Worm (Caenorhabditis elegans) whole organism, young adult: ENCODE data around the gene ttr-42.

ENCODE experiments used
- F10E7.11 ChIP-seq: sonication (generic microtip); optimal IDR thresholded peaks from 2 replicates; lab custom pipeline; 2017; ENCODE audit warnings: mild to moderate bottlenecking, missing genetic modification characterization, moderate library complexity, missing compliant biosample characterization
- F39B2.1 ChIP-seq: fragments of 200-800 bp; sonication (Bioruptor generic); IDR thresholded peaks from 2 replicates; pipeline ENCODE4 v1.3.6; 2022; ENCODE audit warnings: missing genetic modification reagents, missing genetic modification characterization, missing compliant biosample characterization
- F52B5.7 ChIP-seq: sonication (generic microtip); optimal IDR thresholded peaks from 2 replicates; lab custom pipeline; 2016; ENCODE audit warnings: mild to moderate bottlenecking, missing genetic modification characterization, missing compliant biosample characterization
- K12H6.12 ChIP-seq: fragments of 200-800 bp; sonication (Bioruptor generic); optimal IDR thresholded peaks from 2 replicates; lab custom pipeline; 2018; ENCODE audit warnings: mild to moderate bottlenecking, missing genetic modification characterization, missing compliant biosample characterization
- Y79H2A.3 ChIP-seq: fragments of 200-800 bp; sonication (Bioruptor generic); conservative IDR thresholded peaks from 2 replicates; pipeline ENCODE4 v1.3.6; 2022; ENCODE audit warnings: missing genetic modification reagents, missing genetic modification characterization, missing compliant biosample characterization
- ama-1 ChIP-seq, 3 experiments: fragments of 150-350 bp in 1 of 3; sonication (generic microtip) in 2 of 3; optimal IDR thresholded peaks; 2 replicates each; lab custom pipeline; 2014 to 2018; ENCODE audit warnings: missing biosample characterization in 2 of 3, missing genetic modification characterization in 2 of 3, missing genetic modification reagents in 2 of 3
- aptf-3 ChIP-seq: fragments of 200-800 bp; sonication (Bioruptor generic); IDR thresholded peaks from 2 replicates; pipeline ENCODE4 v1.3.6; 2022; ENCODE audit warnings: missing genetic modification characterization, missing compliant biosample characterization
- dpl-1 ChIP-seq: fragments of 150-350 bp; optimal IDR thresholded peaks from 2 replicates; lab custom pipeline; 2014; ENCODE audit warnings: missing biosample characterization, missing genetic modification reagents, missing genetic modification characterization
- ets-4 ChIP-seq: fragments of 200-800 bp; sonication (Bioruptor generic); optimal IDR thresholded peaks from 2 replicates; lab custom pipeline; 2018; ENCODE audit warnings: mild to moderate bottlenecking, missing genetic modification characterization, missing compliant biosample characterization
- pha-4 ChIP-seq: fragments of 150-350 bp; sonication (generic microtip); optimal IDR thresholded peaks from 2 replicates; lab custom pipeline; 2014; ENCODE audit warnings: missing biosample characterization, missing genetic modification reagents, missing genetic modification characterization
- rpc-1 ChIP-seq, 2 experiments: fragments of 150-350 bp in 1 of 2; sonication (generic microtip) in 1 of 2; optimal IDR thresholded peaks; 2 replicates each; lab custom pipeline; 2014 to 2018; ENCODE audit warnings: missing biosample characterization in 1 of 2, missing genetic modification characterization in 1 of 2, missing genetic modification reagents in 1 of 2, missing genotype in 1 of 2
- tbx-9 ChIP-seq: sonication (generic microtip); optimal IDR thresholded peaks from 2 replicates; lab custom pipeline; 2016; ENCODE audit warnings: borderline replicate concordance, missing genetic modification characterization, inconsistent platforms, missing compliant biosample characterization
- unc-130 ChIP-seq: sonication (generic microtip); optimal IDR thresholded peaks from 2 replicates; lab custom pipeline; 2016; ENCODE audit warnings: missing genetic modification reagents, missing genetic modification characterization, missing compliant biosample characterization
- ztf-3 ChIP-seq: fragments of 200-800 bp; sonication (Bioruptor generic); optimal IDR thresholded peaks from 2 replicates; lab custom pipeline; 2018; ENCODE audit warnings: mild to moderate bottlenecking, missing genetic modification characterization, missing compliant biosample characterization

DNA sequence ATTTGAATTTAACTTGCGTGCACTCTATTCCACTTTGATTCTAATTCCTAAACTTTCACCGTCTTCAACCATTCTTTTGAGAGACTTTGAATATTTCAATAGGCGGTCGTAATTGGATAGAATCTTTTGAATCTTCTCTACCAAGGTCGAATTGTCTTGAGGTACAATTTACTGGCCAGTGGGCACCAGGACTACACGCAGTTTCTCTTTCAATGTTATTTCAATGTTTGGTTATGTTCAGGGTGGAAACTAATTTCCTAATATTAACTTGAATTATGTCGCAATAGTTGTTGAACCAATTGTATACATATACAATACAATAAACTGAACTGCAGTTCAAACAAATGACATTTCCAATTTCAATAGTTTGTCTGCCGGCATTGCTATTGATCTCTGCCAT, 10.5 kb downstream of the ttr-42 start:
- no peak for TF ChIP-seq F39B2.1 (GFP tag; lab: Robert Waterston, UW)
- no peak for TF ChIP-seq tbx-9 (tag; lab: Kevin White, UChicago)
- TF ChIP-seq Y79H2A.3, result no peak
- no peak for TF ChIP-seq ama-1 (optimal IDR thresholded peaks at IDR 0.05; lab: Kevin White, UChicago)
- no peak for TF ChIP-seq ama-1 (GFP tag; optimal IDR thresholded peaks at IDR 0.05; lab: Kevin White, UChicago)
- TF ChIP-seq pha-4 (tag; lab: Kevin White, UChicago), result no peak
- TF ChIP-seq F52B5.7, result no peak
- no peak for TF ChIP-seq F10E7.11 (tag; lab: Kevin White, UChicago)
- no peak for TF ChIP-seq ets-4 (GFP tag; lab: Kevin White, UChicago)
- TF ChIP-seq rpc-1 (optimal IDR thresholded peaks at IDR 0.05; lab: Kevin White, UChicago), result no peak
- TF ChIP-seq rpc-1 (tag; optimal IDR thresholded peaks at IDR 0.05; lab: Kevin White, UChicago), result no peak
- no peak for TF ChIP-seq K12H6.12
- TF ChIP-seq dpl-1 (GFP tag; lab: Kevin White, UChicago), result no peak
- no peak for TF ChIP-seq aptf-3 (GFP tag; lab: Robert Waterston, UW)
- TF ChIP-seq unc-130 (GFP tag; lab: Kevin White, UChicago), result no peak
- TF ChIP-seq ztf-3 (GFP tag; lab: Kevin White, UChicago), result no peak
